Fruit fly (Drosophila melanogaster) whole organism, wandering third instar larva: ENCODE results near the gene CG32440.

Experiments used
- CG32264 ChIP-seq: fragments of 200-800 bp; sonication (Bioruptor generic); optimal IDR thresholded peaks from 2 replicates; lab custom pipeline; 2016; ENCODE audit warnings: missing biosample characterization, missing genetic modification characterization
- CrebA ChIP-seq: fragments of 200-800 bp; sonication (Bioruptor generic); optimal IDR thresholded peaks from 2 replicates; lab custom pipeline; 2016; ENCODE audit warnings: missing biosample characterization, mild to moderate bottlenecking, missing genetic modification characterization, borderline replicate concordance
- Dfd ChIP-seq: fragments of >200 bp; optimal IDR thresholded peaks from 2 replicates; lab custom pipeline; 2017; ENCODE audit warnings: missing biosample characterization, missing genetic modification characterization
- Dif ChIP-seq: fragments of 200-275, 200-300 bp; sonication (Bioruptor generic); optimal IDR thresholded peaks from 2 replicates; lab custom pipeline; 2018; ENCODE audit warnings: missing biosample characterization, missing genetic modification characterization; ENCODE audit not compliant: partially characterized antibody
- HLH106 ChIP-seq: fragments of 200-800 bp; optimal IDR thresholded peaks from 3 replicates; lab custom pipeline; 2019; ENCODE audit warnings: missing biosample characterization, mild to moderate bottlenecking, missing genetic modification characterization, moderate library complexity
- Hnf4 ChIP-seq: fragments of 200-800 bp; sonication (Bioruptor generic); optimal IDR thresholded peaks from 2 replicates; lab custom pipeline; 2016; ENCODE audit warnings: missing biosample characterization, mild to moderate bottlenecking, missing genetic modification characterization
- Hr78 ChIP-seq: fragments of >200 bp; optimal IDR thresholded peaks from 2 replicates; lab custom pipeline; 2017; ENCODE audit warnings: missing biosample characterization, missing genetic modification characterization
- Hr83 ChIP-seq: fragments of 200-300 bp; sonication (Bioruptor generic); optimal IDR thresholded peaks from 2 replicates; lab custom pipeline; 2016; ENCODE audit warnings: missing biosample characterization, mild to moderate bottlenecking, missing genetic modification characterization, moderate library complexity; ENCODE audit not compliant: poor library complexity, severe bottlenecking
- Jra ChIP-seq: sonication (Bioruptor generic); optimal IDR thresholded peaks from 2 replicates; lab custom pipeline; 2016; ENCODE audit warnings: missing biosample characterization, missing genetic modification characterization
- Mio ChIP-seq: sonication (Bioruptor generic); optimal IDR thresholded peaks from 2 replicates; lab custom pipeline; 2016; ENCODE audit warnings: missing biosample characterization, missing genetic modification characterization
- Myc ChIP-seq: fragments of >200 bp; optimal IDR thresholded peaks from 2 replicates; lab custom pipeline; 2017
- N ChIP-seq: fragments of >200 bp; optimal IDR thresholded peaks from 2 replicates; lab custom pipeline; 2018; ENCODE audit warnings: missing biosample characterization, missing external identifiers, missing genetic modification characterization
- OdsH ChIP-seq: fragments of 200-800 bp; sonication (Bioruptor generic); optimal IDR thresholded peaks from 2 replicates; lab custom pipeline; 2016; ENCODE audit warnings: missing biosample characterization, mild to moderate bottlenecking, missing genetic modification characterization
- Rel ChIP-seq, 2 experiments: fragments of 200-800 bp; sonication (Bioruptor generic) in 1 of 2; optimal IDR thresholded peaks; 2 replicates in 1 of 2; 3 replicates in 1 of 2; lab custom pipeline; 2016 to 2019; ENCODE audit warnings: mild to moderate bottlenecking in 2 of 2, missing biosample characterization in 2 of 2, missing genetic modification characterization in 2 of 2, moderate library complexity in 1 of 2
- Sp1 ChIP-seq: fragments of 200-800 bp; sonication (Bioruptor generic); optimal IDR thresholded peaks from 3 replicates; lab custom pipeline; 2019; ENCODE audit warnings: missing biosample characterization, mild to moderate bottlenecking, missing genetic modification characterization, moderate library complexity
- Vsx2 ChIP-seq: fragments of 200-300, 225-300 bp; sonication (Bioruptor generic); optimal IDR thresholded peaks from 2 replicates; lab custom pipeline; 2018; ENCODE audit warnings: missing biosample characterization, missing genetic modification characterization; ENCODE audit not compliant: partially characterized antibody
- br ChIP-seq: fragments of 200-800 bp; sonication (Bioruptor generic); optimal IDR thresholded peaks from 2 replicates; lab custom pipeline; 2016; ENCODE audit warnings: missing biosample characterization, missing genetic modification characterization
- brk ChIP-seq: fragments of 200-800 bp; sonication (Bioruptor generic); optimal IDR thresholded peaks from 2 replicates; lab custom pipeline; 2016; ENCODE audit warnings: missing biosample characterization, mild to moderate bottlenecking, missing genetic modification characterization
- dmrt93B ChIP-seq: fragments of 200-800 bp; sonication (Bioruptor generic); optimal IDR thresholded peaks from 2 replicates; lab custom pipeline; 2018; ENCODE audit warnings: missing biosample characterization, mild to moderate bottlenecking, missing genetic modification characterization
- fru ChIP-seq: fragments of 200-800 bp; sonication (Bioruptor generic); optimal IDR thresholded peaks from 3 replicates; lab custom pipeline; 2016; ENCODE audit warnings: missing biosample characterization, mild to moderate bottlenecking, missing genetic modification characterization
- h ChIP-seq: fragments of 200-800 bp; sonication (Bioruptor generic); optimal IDR thresholded peaks from 3 replicates; lab custom pipeline; 2016; ENCODE audit warnings: missing biosample characterization, mild to moderate bottlenecking, missing genetic modification characterization
- jim ChIP-seq: fragments of 175-275, 200-325 bp; sonication (Bioruptor generic); optimal IDR thresholded peaks from 2 replicates; lab custom pipeline; 2016; ENCODE audit warnings: missing biosample characterization, mild to moderate bottlenecking, missing genetic modification characterization
- lola ChIP-seq: fragments of >200 bp; optimal IDR thresholded peaks from 2 replicates; lab custom pipeline; 2017; ENCODE audit warnings: missing biosample characterization, missing genetic modification characterization
- pan ChIP-seq: fragments of >200 bp; optimal IDR thresholded peaks from 2 replicates; lab custom pipeline; 2017
- psq ChIP-seq: fragments of 200-800 bp; sonication (Bioruptor generic); optimal IDR thresholded peaks from 3 replicates; lab custom pipeline; 2017; ENCODE audit warnings: missing biosample characterization, mild to moderate bottlenecking, missing genetic modification characterization, moderate library complexity
- rgr ChIP-seq: fragments of 200-800 bp; sonication (Bioruptor generic); optimal IDR thresholded peaks from 3 replicates; lab custom pipeline; 2016; ENCODE audit warnings: missing biosample characterization, mild to moderate bottlenecking, missing genetic modification characterization
- sage ChIP-seq: fragments of 200-800 bp; sonication (Bioruptor generic); optimal IDR thresholded peaks from 2 replicates; lab custom pipeline; 2016; ENCODE audit warnings: missing biosample characterization, mild to moderate bottlenecking, missing genetic modification characterization
- tai ChIP-seq: sonication (Bioruptor generic); optimal IDR thresholded peaks from 2 replicates; lab custom pipeline; 2016; ENCODE audit warnings: missing biosample characterization, missing genetic modification characterization
- usp ChIP-seq: fragments of >200 bp; optimal IDR thresholded peaks from 2 replicates; lab custom pipeline; 2017; ENCODE audit warnings: missing biosample characterization, missing genetic modification characterization

Gene CG32440

DNA sequence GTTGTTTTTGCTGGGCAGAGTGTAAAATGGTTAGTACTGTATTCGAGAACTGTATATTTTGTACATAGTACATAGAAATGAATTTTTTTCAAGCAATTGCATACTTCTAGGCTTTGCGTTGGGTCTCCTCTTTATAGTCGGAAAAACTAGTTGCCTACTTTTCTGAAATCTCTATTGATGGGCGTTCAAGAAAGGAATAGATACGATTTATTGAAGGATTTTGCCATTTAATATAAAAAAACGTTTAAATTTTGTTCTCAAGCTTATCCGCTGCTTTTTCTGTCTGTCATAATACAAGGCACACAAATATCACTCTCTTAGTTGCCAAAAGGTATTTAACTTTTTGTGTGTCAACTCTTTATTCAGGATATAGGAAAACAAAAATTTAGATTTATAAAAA, at the start of gene CG32440:
Gene CG32440 (plus strand): TSS at position 301 of the 400 bp plus-strand sequence.
- TF ChIP-seq Myc (lab: Kevin White, UChicago) = peak; percentile 29
- peak; percentile 1 for TF ChIP-seq N
- no peak for TF ChIP-seq CG32264

DNA sequence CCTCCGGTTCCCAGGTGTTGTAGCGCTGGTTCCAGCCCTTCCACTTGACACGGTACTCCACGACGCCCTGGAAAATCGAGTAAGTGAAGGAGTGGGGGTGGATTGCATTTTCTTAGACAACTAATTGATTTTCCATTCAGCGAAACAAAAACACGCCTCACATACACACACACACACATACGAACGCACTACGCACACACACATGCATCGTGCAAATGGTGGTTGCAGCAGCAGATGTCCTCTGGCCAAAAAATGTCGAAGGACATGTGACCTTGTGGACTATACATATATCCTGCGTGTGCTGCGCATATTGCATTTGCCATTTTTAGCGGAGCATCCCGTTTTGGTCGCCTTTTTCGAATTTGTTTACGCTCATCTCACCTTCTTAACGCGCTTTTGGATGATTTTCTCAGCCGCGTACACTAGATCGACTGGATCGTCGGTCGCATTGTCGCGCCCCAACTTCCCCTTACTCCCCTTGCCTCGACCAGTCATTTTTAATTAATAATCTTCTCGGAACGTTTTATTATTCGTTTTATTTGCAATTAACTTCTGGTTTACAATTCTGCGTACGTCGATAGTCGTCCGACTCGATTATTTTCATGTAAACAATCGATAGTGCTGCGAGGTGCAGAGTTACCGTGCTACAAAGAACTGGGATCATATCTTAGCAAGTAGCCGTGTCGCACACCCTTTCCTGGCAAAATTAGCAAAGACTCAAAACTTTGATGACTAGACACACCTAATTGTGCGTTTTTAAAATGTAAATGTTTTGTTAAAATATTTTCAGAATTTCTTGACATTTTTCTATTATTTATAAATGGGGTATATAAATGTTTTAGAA, 42.3 kb upstream of the CG32440 start, which contains the start of gene Pc:
Gene Pc (minus strand): TSS at position 605 of the 844 bp plus-strand sequence.
- TF ChIP-seq CG32264 (no peak), jim (GFP tag; lab: Kevin White, UChicago) (no peak), br (GFP tag; lab: Kevin White, UChicago) (no peak), fru (no peak), Mio (no peak), OdsH (GFP tag; lab: Kevin White, UChicago) (no peak), brk (GFP tag; lab: Kevin White, UChicago) (no peak), HLH106 (peak; percentile 22), Myc (lab: Kevin White, UChicago) (peak; percentile 6), Dfd (GFP tag; lab: Kevin White, UChicago) (no peak), Hr78 (no peak), Hr83 (GFP tag; lab: Kevin White, UChicago) (peak; percentile 38), h (GFP tag; lab: Kevin White, UChicago) (peak; percentile 20), Hnf4 (GFP tag; lab: Kevin White, UChicago) (no peak), CrebA (no peak), dmrt93B (GFP tag; lab: Kevin White, UChicago) (no peak), pan (lab: Kevin White, UChicago) (no peak), Jra (no peak), Rel (GFP tag; optimal IDR thresholded peaks at IDR 0.05; lab: Kevin White, UChicago) (no peak), Rel (tag; optimal IDR thresholded peaks at IDR 0.05; lab: Kevin White, UChicago) (no peak), rgr (GFP tag; lab: Kevin White, UChicago) (no peak), Dif (GFP tag; lab: Kevin White, UChicago) (no peak), N (peak; percentile 37), Sp1 (no peak), usp (GFP tag; lab: Kevin White, UChicago) (no peak), lola (GFP tag; lab: Kevin White, UChicago) (no peak), Vsx2 (GFP tag; lab: Kevin White, UChicago) (peak; percentile 44), tai (GFP tag; lab: Kevin White, UChicago) (no peak), psq (GFP tag; lab: Kevin White, UChicago) (no peak)

DNA sequence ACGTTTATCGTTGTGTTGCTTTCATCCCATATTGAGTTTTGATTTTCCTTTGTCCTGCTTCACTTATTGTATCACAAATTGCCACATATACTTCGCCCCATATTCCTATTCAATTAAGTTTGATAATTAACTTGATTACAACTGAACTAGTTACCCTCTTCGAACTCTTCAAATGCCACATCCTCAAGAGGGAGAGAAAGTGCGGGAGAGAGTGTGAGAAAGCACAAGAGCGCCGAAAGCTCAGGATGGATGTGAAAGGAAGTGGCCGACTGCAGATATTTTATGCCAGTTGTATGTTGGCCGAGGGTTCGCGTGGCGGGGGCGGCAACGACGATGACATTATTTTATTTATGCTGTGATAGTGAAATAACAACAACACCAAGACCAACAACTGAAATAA, 41.5 kb upstream of the CG32440 start, which contains the start of gene Rab26:
Gene Rab26 (plus strand): TSS at position 301 of the 400 bp plus-strand sequence.
- no peak for TF ChIP-seq pan (lab: Kevin White, UChicago)
- TF ChIP-seq brk (GFP tag; lab: Kevin White, UChicago) = no peak

DNA sequence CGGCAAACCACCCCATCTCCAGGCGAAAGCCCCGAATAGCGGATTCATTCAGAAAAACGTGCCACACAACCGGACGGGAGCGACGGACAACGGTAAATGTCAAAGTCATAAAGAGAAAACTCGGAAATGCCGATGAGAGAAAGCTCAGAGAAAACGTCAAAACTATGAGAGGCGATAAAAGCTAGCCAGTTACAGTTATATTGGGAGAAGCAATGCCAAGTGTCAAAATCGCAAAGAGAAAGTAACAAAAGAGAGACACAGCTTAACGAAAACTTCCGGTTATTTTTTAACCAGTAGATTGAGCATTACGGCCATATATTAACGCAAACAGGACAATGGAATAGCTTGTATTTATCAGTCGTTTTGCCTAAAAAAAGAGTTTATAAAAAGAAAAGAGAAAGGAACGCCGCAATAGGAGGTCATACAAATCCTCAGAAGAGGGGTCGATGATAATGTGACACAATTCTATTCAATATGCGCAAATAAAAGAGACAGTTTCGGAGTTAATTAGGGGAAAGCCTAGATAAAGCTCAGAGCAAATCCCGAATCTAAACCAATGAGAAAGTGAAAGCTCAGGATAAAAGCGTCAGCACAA, 40.6 kb upstream of the CG32440 start:
- TF ChIP-seq Hnf4 (GFP tag; lab: Kevin White, UChicago) (no peak), usp (GFP tag; lab: Kevin White, UChicago) (no peak), brk (GFP tag; lab: Kevin White, UChicago) (no peak), Sp1 (no peak)
- TF ChIP-seq, all 38 proteins: peak for 0

DNA sequence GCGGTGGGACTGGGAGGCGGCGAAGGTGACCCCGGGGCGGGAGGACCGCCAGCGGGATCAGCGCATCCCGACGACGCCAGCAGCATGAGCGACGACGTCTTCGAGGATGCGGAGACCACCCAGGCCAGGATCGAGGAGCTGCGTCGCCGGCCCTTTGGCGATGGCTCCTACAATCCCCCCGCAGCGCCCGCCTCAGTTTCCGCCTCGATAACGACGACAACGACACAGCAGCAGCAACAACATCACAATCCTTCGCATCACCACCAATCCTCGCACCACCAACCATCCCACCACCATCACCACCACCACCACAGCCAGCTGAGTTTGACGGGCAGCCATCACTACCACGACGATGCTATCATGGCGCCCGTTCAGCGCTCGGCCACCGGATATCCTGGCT, 40.0 kb upstream of the CG32440 start:
- TF ChIP-seq Dfd (GFP tag; lab: Kevin White, UChicago) = peak; percentile 98
- TF ChIP-seq sage (GFP tag; lab: Kevin White, UChicago) = no peak
